Worm (Caenorhabditis elegans) whole organism, late embryonic: Measurements from ENCODE around the gene T22F7.1.
A peak's percentile ranks its signal among the peaks of the same experiment; 100 is the strongest.

Source experiments
- C08G9.2 ChIP-seq: sonication (generic microtip); optimal IDR thresholded peaks from 2 replicates; lab custom pipeline; 2016; ENCODE audit warnings: mild to moderate bottlenecking, missing genetic modification characterization, moderate library complexity, missing compliant biosample characterization
- C38D4.7 ChIP-seq: fragments of 200-800 bp; sonication (Bioruptor generic); optimal IDR thresholded peaks from 2 replicates; lab custom pipeline; 2018; ENCODE audit warnings: mild to moderate bottlenecking, missing genetic modification characterization, moderate library complexity, missing compliant biosample characterization
- F13H6.1 ChIP-seq: sonication (generic microtip); optimal IDR thresholded peaks from 2 replicates; lab custom pipeline; 2016; ENCODE audit warnings: missing genetic modification characterization, missing compliant biosample characterization
- K02D7.2 ChIP-seq: sonication (generic microtip); optimal IDR thresholded peaks from 2 replicates; lab custom pipeline; 2017; ENCODE audit warnings: mild to moderate bottlenecking, missing genetic modification characterization, missing compliant biosample characterization
- K09A11.1 ChIP-seq: sonication (generic microtip); optimal IDR thresholded peaks from 2 replicates; lab custom pipeline; 2017; ENCODE audit warnings: antibody characterized with exemption, mild to moderate bottlenecking, missing genetic modification characterization, missing compliant biosample characterization; ENCODE audit not compliant: insufficient read depth
- Y22D7AL.16 ChIP-seq: sonication (generic microtip); optimal IDR thresholded peaks from 2 replicates; lab custom pipeline; 2016; ENCODE audit warnings: missing genetic modification characterization, missing compliant biosample characterization
- ahr-1 ChIP-seq: sonication (generic microtip); optimal IDR thresholded peaks from 2 replicates; lab custom pipeline; 2016; ENCODE audit warnings: missing genetic modification characterization, missing compliant biosample characterization
- ama-1 ChIP-seq: fragments of 150-350 bp; optimal IDR thresholded peaks from 2 replicates; lab custom pipeline; 2014
- ceh-14 ChIP-seq: sonication (generic microtip); optimal IDR thresholded peaks from 2 replicates; lab custom pipeline; 2016; ENCODE audit warnings: missing genotype, missing genetic modification characterization, missing compliant biosample characterization
- ceh-22 ChIP-seq: sonication (generic microtip); optimal IDR thresholded peaks from 2 replicates; lab custom pipeline; 2017; ENCODE audit warnings: missing biosample characterization, missing genetic modification characterization
- ceh-24 ChIP-seq: sonication (generic microtip); optimal IDR thresholded peaks from 2 replicates; lab custom pipeline; 2016; ENCODE audit warnings: mild to moderate bottlenecking, missing genetic modification characterization, missing compliant biosample characterization
- ceh-31 ChIP-seq: sonication (generic microtip); optimal IDR thresholded peaks from 2 replicates; lab custom pipeline; 2016; ENCODE audit warnings: missing genetic modification characterization, missing compliant biosample characterization
- ceh-45 ChIP-seq: fragments of 200-800 bp; sonication (Bioruptor generic); IDR thresholded peaks from 2 replicates; pipeline ENCODE4 v1.3.6; 2022; ENCODE audit warnings: missing genetic modification reagents, missing genetic modification characterization, missing compliant biosample characterization
- ceh-48 ChIP-seq: sonication (generic microtip); optimal IDR thresholded peaks from 2 replicates; lab custom pipeline; 2016; ENCODE audit warnings: missing genetic modification characterization, inconsistent platforms, missing compliant biosample characterization
- ceh-9 ChIP-seq: sonication (generic microtip); optimal IDR thresholded peaks from 2 replicates; lab custom pipeline; 2016; ENCODE audit warnings: mild to moderate bottlenecking, missing genetic modification characterization, inconsistent platforms, missing compliant biosample characterization
- che-1 ChIP-seq: sonication (generic microtip); optimal IDR thresholded peaks from 2 replicates; lab custom pipeline; 2016; ENCODE audit warnings: mild to moderate bottlenecking, missing genetic modification characterization, missing compliant biosample characterization
- elt-2 ChIP-seq: sonication (generic microtip); optimal IDR thresholded peaks from 2 replicates; lab custom pipeline; 2016; ENCODE audit warnings: missing genetic modification reagents, missing genetic modification characterization, missing compliant biosample characterization
- fkh-10 ChIP-seq: fragments of 150-350 bp; optimal IDR thresholded peaks from 2 replicates; lab custom pipeline; 2014; ENCODE audit warnings: missing biosample characterization, missing genetic modification reagents, missing genetic modification characterization
- fkh-6 ChIP-seq: sonication (generic microtip); optimal IDR thresholded peaks from 2 replicates; lab custom pipeline; 2016; ENCODE audit warnings: missing genetic modification characterization, missing compliant biosample characterization
- gmeb-2 ChIP-seq: sonication (generic microtip); optimal IDR thresholded peaks from 2 replicates; lab custom pipeline; 2016; ENCODE audit warnings: missing genetic modification characterization, inconsistent platforms, missing compliant biosample characterization
- hlh-13 ChIP-seq: fragments of 200-800 bp; sonication (Bioruptor generic); optimal IDR thresholded peaks from 2 replicates; lab custom pipeline; 2018; ENCODE audit warnings: mild to moderate bottlenecking, missing genetic modification characterization, missing compliant biosample characterization
- hlh-15 ChIP-seq: sonication (generic microtip); optimal IDR thresholded peaks from 2 replicates; lab custom pipeline; 2016; ENCODE audit warnings: missing genetic modification characterization, missing compliant biosample characterization
- hlh-30 ChIP-seq: sonication (generic microtip); optimal IDR thresholded peaks from 2 replicates; lab custom pipeline; 2017; ENCODE audit warnings: antibody characterized with exemption, missing genetic modification characterization, missing compliant biosample characterization; ENCODE audit not compliant: insufficient read depth
- hlh-6 ChIP-seq: sonication (generic microtip); optimal IDR thresholded peaks from 2 replicates; lab custom pipeline; 2016; ENCODE audit warnings: missing genotype, missing genetic modification characterization, missing compliant biosample characterization
- madf-2 ChIP-seq: sonication (generic microtip); optimal IDR thresholded peaks from 2 replicates; lab custom pipeline; 2017; ENCODE audit warnings: missing genetic modification characterization, missing compliant biosample characterization
- pag-3 ChIP-seq: sonication (generic microtip); optimal IDR thresholded peaks from 2 replicates; lab custom pipeline; 2016; ENCODE audit warnings: missing compliant biosample characterization, missing genetic modification characterization, borderline replicate concordance
- pax-1 ChIP-seq: fragments of 150-350 bp; optimal IDR thresholded peaks from 2 replicates; lab custom pipeline; 2014; ENCODE audit warnings: missing biosample characterization, missing genetic modification characterization
- pha-2 ChIP-seq: sonication (generic microtip); optimal IDR thresholded peaks from 2 replicates; lab custom pipeline; 2017; ENCODE audit warnings: mild to moderate bottlenecking, missing genetic modification characterization, missing compliant biosample characterization
- pros-1 ChIP-seq: fragments of 150-350 bp; optimal IDR thresholded peaks from 2 replicates; lab custom pipeline; 2014; ENCODE audit warnings: missing biosample characterization, missing genetic modification reagents, missing genetic modification characterization
- ref-2 ChIP-seq: sonication (generic microtip); optimal IDR thresholded peaks from 2 replicates; lab custom pipeline; 2016; ENCODE audit warnings: missing genetic modification characterization, missing compliant biosample characterization
- rnt-1 ChIP-seq: sonication (generic microtip); optimal IDR thresholded peaks from 2 replicates; lab custom pipeline; 2016; ENCODE audit warnings: missing genetic modification characterization, missing compliant biosample characterization
- sdc-2 ChIP-seq: sonication (generic microtip); optimal IDR thresholded peaks from 2 replicates; lab custom pipeline; 2016; ENCODE audit warnings: missing genotype, missing genetic modification characterization, missing compliant biosample characterization
- sox-2 ChIP-seq: fragments of 200-800 bp; sonication (Bioruptor generic); IDR thresholded peaks from 2 replicates; pipeline ENCODE4 v1.3.6; 2022; ENCODE audit warnings: missing genetic modification reagents, missing genetic modification characterization, missing compliant biosample characterization
- sox-4 ChIP-seq: sonication (generic microtip); optimal IDR thresholded peaks from 2 replicates; lab custom pipeline; 2017; ENCODE audit warnings: mild to moderate bottlenecking, missing genetic modification characterization, inconsistent platforms, missing compliant biosample characterization
- tbx-2 ChIP-seq: sonication (generic microtip); optimal IDR thresholded peaks from 2 replicates; lab custom pipeline; 2016; ENCODE audit warnings: missing genetic modification characterization, missing compliant biosample characterization
- tbx-7 ChIP-seq: sonication (generic microtip); optimal IDR thresholded peaks from 2 replicates; lab custom pipeline; 2016; ENCODE audit warnings: missing genotype, missing genetic modification characterization, missing compliant biosample characterization
- ttx-3 ChIP-seq: sonication (generic microtip); optimal IDR thresholded peaks from 2 replicates; lab custom pipeline; 2016; ENCODE audit warnings: missing genetic modification reagents, missing genetic modification characterization, missing compliant biosample characterization
- unc-42 ChIP-seq: sonication (generic microtip); optimal IDR thresholded peaks from 2 replicates; lab custom pipeline; 2016; ENCODE audit warnings: missing genotype, missing genetic modification characterization, missing compliant biosample characterization
- unc-55 ChIP-seq: sonication (generic microtip); optimal IDR thresholded peaks from 2 replicates; lab custom pipeline; 2017; ENCODE audit warnings: missing biosample characterization, missing genetic modification reagents, missing genetic modification characterization
- unc-86 ChIP-seq: sonication (generic microtip); optimal IDR thresholded peaks from 2 replicates; lab custom pipeline; 2016; ENCODE audit warnings: missing genetic modification characterization, missing compliant biosample characterization
- ztf-16 ChIP-seq: sonication (generic microtip); optimal IDR thresholded peaks from 2 replicates; lab custom pipeline; 2017; ENCODE audit warnings: missing genetic modification characterization, missing compliant biosample characterization

T22F7.1 gene

ce11 chrIII:558832-559231 lies 17.0 kb downstream of the T22F7.1 start (continued):
- peak; percentile 39 for TF ChIP-seq pros-1 (tag; lab: Kevin White, UChicago)
- TF ChIP-seq ceh-48 (tag; lab: Kevin White, UChicago), result no peak
- TF ChIP-seq K09A11.1 (tag; lab: Kevin White, UChicago), result no peak
- TF ChIP-seq pha-2 (tag; lab: Kevin White, UChicago), result no peak
- TF ChIP-seq ceh-24, result no peak
- TF ChIP-seq ceh-31 (tag; lab: Kevin White, UChicago), result peak; percentile 17
- TF ChIP-seq fkh-10 (GFP tag; lab: Kevin White, UChicago), result no peak
- peak; percentile 73 for TF ChIP-seq tbx-2
- no peak for TF ChIP-seq madf-2 (tag; lab: Kevin White, UChicago)
- peak; percentile 44 for TF ChIP-seq ref-2
- no peak for TF ChIP-seq Y22D7AL.16 (tag; lab: Kevin White, UChicago)
- peak; percentile 20 for TF ChIP-seq tbx-7
- TF ChIP-seq sox-2 (GFP tag; lab: Robert Waterston, UW), result peak; percentile 38; the same call in 1 of the 2 replicates
- TF ChIP-seq sdc-2, result no peak
- peak; percentile 71 for TF ChIP-seq ceh-22 (tag; lab: Kevin White, UChicago)
- TF ChIP-seq unc-42 (tag; lab: Kevin White, UChicago), result no peak
- TF ChIP-seq hlh-13 (GFP tag; lab: Kevin White, UChicago), result no peak
- TF ChIP-seq C08G9.2 (tag; lab: Kevin White, UChicago), result no peak
- no peak for TF ChIP-seq gmeb-2 (tag; lab: Kevin White, UChicago)
- TF ChIP-seq ama-1, result no peak
- TF ChIP-seq unc-86 (tag; lab: Kevin White, UChicago), result no peak
- peak; percentile 77 for TF ChIP-seq unc-55 (GFP tag; lab: Kevin White, UChicago)
- no peak for TF ChIP-seq che-1
- TF ChIP-seq pax-1 (tag; lab: Kevin White, UChicago), result no peak
- no peak for TF ChIP-seq K02D7.2
- TF ChIP-seq hlh-30 (tag; lab: Kevin White, UChicago), result peak; percentile 45
- TF ChIP-seq ceh-9 (tag; lab: Kevin White, UChicago), result no peak

- TF ChIP-seq ahr-1 (tag; lab: Kevin White, UChicago), result no peak
- no peak for TF ChIP-seq ref-2
- TF ChIP-seq unc-55 (GFP tag; lab: Kevin White, UChicago), result no peak
- no peak for TF ChIP-seq hlh-30 (tag; lab: Kevin White, UChicago)
- no peak for TF ChIP-seq hlh-15 (tag; lab: Kevin White, UChicago)
- no peak for TF ChIP-seq tbx-7
These were observed 21.9 kb downstream of the T22F7.1 start for ce11 chrIII:563755-564154.

ce11 chrIII:564786-565185 lies 22.9 kb downstream of the T22F7.1 start:
- TF ChIP-seq pha-2 (tag; lab: Kevin White, UChicago), result no peak
- no peak for TF ChIP-seq fkh-10 (GFP tag; lab: Kevin White, UChicago)
- TF ChIP-seq fkh-6, result no peak
- TF ChIP-seq C38D4.7 (GFP tag; lab: Kevin White, UChicago), result no peak
- no peak for TF ChIP-seq pag-3 (tag; lab: Kevin White, UChicago)
- TF ChIP-seq hlh-15 (tag; lab: Kevin White, UChicago), result no peak
- no peak for TF ChIP-seq che-1
- no peak for TF ChIP-seq hlh-30 (tag; lab: Kevin White, UChicago)
- TF ChIP-seq rnt-1, result no peak
- TF ChIP-seq ttx-3 (tag; lab: Kevin White, UChicago), result no peak
- no peak for TF ChIP-seq sox-2 (GFP tag; lab: Robert Waterston, UW)
- no peak for TF ChIP-seq sox-4 (tag; lab: Kevin White, UChicago)
- TF ChIP-seq unc-86 (tag; lab: Kevin White, UChicago), result no peak
- no peak for TF ChIP-seq ceh-14 (tag; lab: Kevin White, UChicago)

- TF ChIP-seq ceh-45 (GFP tag; lab: Robert Waterston, UW), result no peak
- TF ChIP-seq elt-2 (tag; lab: Kevin White, UChicago), result no peak
- TF ChIP-seq ztf-16 (tag; lab: Kevin White, UChicago), result no peak
- TF ChIP-seq hlh-6 (tag; lab: Kevin White, UChicago), result no peak
- no peak for TF ChIP-seq F13H6.1 (tag; lab: Kevin White, UChicago)
- TF ChIP-seq ceh-48 (tag; lab: Kevin White, UChicago), result no peak
- TF ChIP-seq che-1, result no peak
These were observed 26.9 kb downstream of the T22F7.1 start for ce11 chrIII:568815-569214.
